Fruit fly (Drosophila melanogaster): ENCODE data around the gene ppk21.

ppk21 gene

dm6 chr3R:29675333-29675732 is 10.8 kb downstream of the ppk21 start, which contains the start of the genes Bub3 and Cap-D2 (continued):
- TF ChIP-seq Blimp-1 (GFP tag; optimal IDR thresholded peaks at IDR 0.05), result peak; percentile 63
- no peak for TF ChIP-seq Hr39 (optimal IDR thresholded peaks at IDR 0.05)
- no peak for TF ChIP-seq CG4282 (GFP tag; optimal IDR thresholded peaks at IDR 0.05)
- TF ChIP-seq Oli (tag; optimal IDR thresholded peaks at IDR 0.05), result peak; percentile 43
- TF ChIP-seq tll (GFP tag; optimal IDR thresholded peaks at IDR 0.05), result no peak
- peak; percentile 3 for TF ChIP-seq CG3995 (GFP tag; optimal IDR thresholded peaks at IDR 0.05)
- TF ChIP-seq Optix (GFP tag; IDR thresholded peaks at IDR 0.05), result peak; percentile 63; the same call in 2 of the 3 replicates
- peak; percentile 68 for TF ChIP-seq Myb (GFP tag; optimal IDR thresholded peaks at IDR 0.05)
- TF ChIP-seq CG5953 (GFP tag; IDR thresholded peaks at IDR 0.05), result no peak
- TF ChIP-seq vfl (GFP tag; optimal IDR thresholded peaks at IDR 0.05), result peak; percentile 71
- no peak for TF ChIP-seq croc (GFP tag; conservative IDR thresholded peaks at IDR 0.05)
- peak; percentile 31 for TF ChIP-seq CG9437 (GFP tag; optimal IDR thresholded peaks at IDR 0.05)
- TF ChIP-seq CG42726 (GFP tag; IDR thresholded peaks at IDR 0.05; ENCODE audit: partially characterized antibody), result 0 out of 2 replicates have a peak, but pooled peaks have one; percentile 12
- TF ChIP-seq hkb (optimal IDR thresholded peaks at IDR 0.05), result peak; percentile 12
- peak; percentile 80 for TF ChIP-seq hkb (GFP tag; IDR thresholded peaks at IDR 0.05)
- peak; percentile 51 for TF ChIP-seq CG17385 (GFP tag; optimal IDR thresholded peaks at IDR 0.05)
- no peak for TF ChIP-seq CG11696 (GFP tag; IDR thresholded peaks at IDR 0.05)
- peak; percentile 57; the same call in 2 of the 3 replicates for TF ChIP-seq tgo (GFP tag; IDR thresholded peaks at IDR 0.05)
- peak; percentile 70 for TF ChIP-seq CG12155 (GFP tag; optimal IDR thresholded peaks at IDR 0.05)
- TF ChIP-seq Sox100B (GFP tag; optimal IDR thresholded peaks at IDR 0.05), result no peak
- peak; percentile 63 for TF ChIP-seq CG9609 (GFP tag; optimal IDR thresholded peaks at IDR 0.05)
- TF ChIP-seq so (GFP tag; IDR thresholded peaks at IDR 0.05), result no peak
- TF ChIP-seq insv (GFP tag; optimal IDR thresholded peaks at IDR 0.05), result no peak
- TF ChIP-seq hth (optimal IDR thresholded peaks at IDR 0.05), result no peak
- peak; percentile 76 for TF ChIP-seq CG2116 (GFP tag; optimal IDR thresholded peaks at IDR 0.05)
- TF ChIP-seq her (GFP tag; optimal IDR thresholded peaks at IDR 0.05), result peak; percentile 55
- TF ChIP-seq Deaf1 (tag; optimal IDR thresholded peaks at IDR 0.05), result no peak
- no peak for TF ChIP-seq chinmo (GFP tag; IDR thresholded peaks at IDR 0.05; ENCODE audit: partially characterized antibody)
- TF ChIP-seq Dll (GFP tag; IDR thresholded peaks at IDR 0.05; ENCODE audit: partially characterized antibody), result peak; percentile 96
- peak; percentile 33 for TF ChIP-seq caup (GFP tag; optimal IDR thresholded peaks at IDR 0.05; ENCODE audit: severe bottlenecking)
- TF ChIP-seq Asciz (GFP tag; optimal IDR thresholded peaks at IDR 0.05), result no peak
- peak; percentile 51 for TF ChIP-seq CG12299 (tag; optimal IDR thresholded peaks at IDR 0.05)
- peak; percentile 15 for TF ChIP-seq Dek (tag; optimal IDR thresholded peaks at IDR 0.05)
- peak; percentile 74 for TF ChIP-seq CG1602 (GFP tag; optimal IDR thresholded peaks at IDR 0.05)
- peak; percentile 71 for TF ChIP-seq CG33213 (GFP tag; optimal IDR thresholded peaks at IDR 0.05)
- peak; percentile 56 for TF ChIP-seq CG9876 (GFP tag; optimal IDR thresholded peaks at IDR 0.05)
- peak; percentile 43; the same call in 1 of the 2 replicates for TF ChIP-seq CG8765 (GFP tag; IDR thresholded peaks at IDR 0.05)
- TF ChIP-seq btn (GFP tag; optimal IDR thresholded peaks at IDR 0.05), result peak; percentile 78
- TF ChIP-seq CG14860 (GFP tag; IDR thresholded peaks at IDR 0.05; ENCODE audit: partially characterized antibody), result peak; percentile 78
- peak; percentile 56 for TF ChIP-seq cato (GFP tag; optimal IDR thresholded peaks at IDR 0.05; ENCODE audit: borderline replicate concordance)
- no peak for TF ChIP-seq CG4328 (GFP tag; optimal IDR thresholded peaks at IDR 0.05)
- no peak for TF ChIP-seq Ravus (GFP tag; IDR thresholded peaks at IDR 0.05)
- peak; percentile 80 for TF ChIP-seq CG1603 (tag; optimal IDR thresholded peaks at IDR 0.05)
- no peak for TF ChIP-seq dimm (GFP tag; IDR thresholded peaks at IDR 0.05)
- peak; percentile 78 for TF ChIP-seq Max (GFP tag; optimal IDR thresholded peaks at IDR 0.05)
- TF ChIP-seq Ptx1 (GFP tag; IDR thresholded peaks at IDR 0.05), result peak; percentile 41; the same call in 1 of the 2 replicates
- no peak for TF ChIP-seq Mrtf (GFP tag; IDR thresholded peaks at IDR 0.05)
- TF ChIP-seq CG11085 (GFP tag; IDR thresholded peaks at IDR 0.05), result 0 out of 2 replicates have a peak, but pooled peaks have one; percentile 8
- no peak for TF ChIP-seq Kr (GFP tag; optimal IDR thresholded peaks at IDR 0.05)
- TF ChIP-seq CG12744 (GFP tag; optimal IDR thresholded peaks at IDR 0.05), result peak; percentile 53
- peak; percentile 46 for TF ChIP-seq slp2 (GFP tag; optimal IDR thresholded peaks at IDR 0.05)

Measured in whole organism, embryonic.